Worm (Caenorhabditis elegans) whole organism, L1 larva: Measurements from ENCODE around the gene ceh-16.

Experiments
- C04F5.9 ChIP-seq: sonication (generic microtip); optimal IDR thresholded peaks from 2 replicates; lab custom pipeline; 2016; ENCODE audit warnings: missing genetic modification characterization, missing compliant biosample characterization
- C16A3.4 ChIP-seq: fragments of 150-350 bp; optimal IDR thresholded peaks from 2 replicates; lab custom pipeline; 2014; ENCODE audit warnings: missing biosample characterization, missing genetic modification characterization
- ceh-8 ChIP-seq: fragments of 200-800 bp; sonication (Bioruptor generic); optimal IDR thresholded peaks from 2 replicates; lab custom pipeline; 2018; ENCODE audit warnings: mild to moderate bottlenecking, missing genetic modification characterization, moderate library complexity, missing compliant biosample characterization
- ceh-90 ChIP-seq: sonication (generic microtip); optimal IDR thresholded peaks from 2 replicates; lab custom pipeline; 2016; ENCODE audit warnings: missing genetic modification characterization, missing compliant biosample characterization
- ces-1 ChIP-seq: fragments of 150-350 bp; optimal IDR thresholded peaks from 2 replicates; lab custom pipeline; 2014; ENCODE audit warnings: missing biosample characterization, missing genetic modification reagents, missing genetic modification characterization
- dpl-1 ChIP-seq, 3 experiments: fragments of 150-350 bp in 2 of 3; sonication (generic microtip) in 1 of 3; optimal IDR thresholded peaks; 2 replicates each; lab custom pipeline; 2014 to 2017; ENCODE audit warnings: missing biosample characterization in 3 of 3, missing genetic modification characterization in 3 of 3, missing genetic modification reagents in 3 of 3
- efl-1 ChIP-seq, 4 experiments: fragments of 150-350 bp; optimal IDR thresholded peaks in 3 of 4; peaks in 1 of 4; 1 replicate in 1 of 4; 2 replicates in 3 of 4; lab custom pipeline; 2014; ENCODE audit warnings: missing biosample characterization in 2 of 4, missing genetic modification characterization in 2 of 4, missing genetic modification reagents in 2 of 4
- egl-13 ChIP-seq: sonication (generic microtip); optimal IDR thresholded peaks from 2 replicates; lab custom pipeline; 2016; ENCODE audit warnings: missing genotype, missing genetic modification reagents, missing genetic modification characterization, missing compliant biosample characterization
- elt-2 ChIP-seq: sonication (generic microtip); optimal IDR thresholded peaks from 2 replicates; lab custom pipeline; 2016; ENCODE audit warnings: missing genetic modification characterization, mild to moderate bottlenecking, inconsistent platforms, missing compliant biosample characterization, missing genetic modification reagents
- elt-3 ChIP-seq, 6 experiments: fragments of 150-350 bp in 1 of 6; sonication (generic microtip); optimal IDR thresholded peaks; 2 replicates each; lab custom pipeline; 2017 to 2018; ENCODE audit warnings: missing biosample characterization in 6 of 6, missing genetic modification characterization in 6 of 6, inconsistent platforms in 1 of 6
- fkh-10 ChIP-seq: sonication (generic microtip); optimal IDR thresholded peaks from 2 replicates; lab custom pipeline; 2017; ENCODE audit warnings: missing biosample characterization, missing genetic modification reagents, missing genetic modification characterization
- fkh-8 ChIP-seq: sonication (generic microtip); optimal IDR thresholded peaks from 2 replicates; lab custom pipeline; 2016; ENCODE audit warnings: mild to moderate bottlenecking, missing genetic modification characterization, missing compliant biosample characterization
- fos-1 ChIP-seq: fragments of 150-350 bp; optimal IDR thresholded peaks from 2 replicates; lab custom pipeline; 2014; ENCODE audit warnings: missing biosample characterization, missing genetic modification characterization
- hlh-4 ChIP-seq: sonication (generic microtip); optimal IDR thresholded peaks from 2 replicates; lab custom pipeline; 2016; ENCODE audit warnings: mild to moderate bottlenecking, missing genetic modification characterization, missing compliant biosample characterization
- hpl-2 ChIP-seq: fragments of 150-350 bp; optimal IDR thresholded peaks from 2 replicates; lab custom pipeline; 2014; ENCODE audit warnings: missing biosample characterization, missing genetic modification reagents, missing genetic modification characterization
- irx-1 ChIP-seq: sonication (generic microtip); optimal IDR thresholded peaks from 2 replicates; lab custom pipeline; 2016; ENCODE audit warnings: missing genetic modification characterization, missing compliant biosample characterization
- isw-1 ChIP-seq: fragments of 200-800 bp; sonication (Bioruptor generic); IDR thresholded peaks from 2 replicates; pipeline ENCODE4 v1.3.6; 2022; ENCODE audit warnings: missing genetic modification characterization, missing compliant biosample characterization
- jun-1 ChIP-seq: fragments of 150-350 bp; optimal IDR thresholded peaks from 2 replicates; lab custom pipeline; 2014; ENCODE audit warnings: missing biosample characterization, missing genetic modification reagents, missing genetic modification characterization
- lin-13 ChIP-seq: fragments of 150-350 bp; optimal IDR thresholded peaks from 2 replicates; lab custom pipeline; 2014; ENCODE audit warnings: missing biosample characterization, missing genetic modification reagents, missing genetic modification characterization
- lin-14 ChIP-seq: fragments of 200-800 bp; sonication (Bioruptor generic); optimal IDR thresholded peaks from 2 replicates; lab custom pipeline; 2018; ENCODE audit warnings: mild to moderate bottlenecking, missing genetic modification characterization, moderate library complexity, missing compliant biosample characterization
- lin-35 ChIP-seq, 2 experiments: fragments of 150-350 bp; optimal IDR thresholded peaks; 2 replicates each; lab custom pipeline; 2014; ENCODE audit warnings: missing biosample characterization in 2 of 2, missing genetic modification characterization in 2 of 2, missing genetic modification reagents in 2 of 2
- lin-39 ChIP-seq: fragments of 150-350 bp; optimal IDR thresholded peaks from 2 replicates; lab custom pipeline; 2014; ENCODE audit warnings: missing biosample characterization, missing genetic modification reagents, missing genetic modification characterization
- lsy-2 ChIP-seq, 2 experiments: fragments of 150-350 bp; optimal IDR thresholded peaks; 2 replicates each; lab custom pipeline; 2014; ENCODE audit warnings: missing biosample characterization in 2 of 2, missing genetic modification characterization in 2 of 2
- mep-1 ChIP-seq: fragments of 150-350 bp; optimal IDR thresholded peaks from 2 replicates; lab custom pipeline; 2014; ENCODE audit warnings: missing biosample characterization, missing genetic modification characterization
- nhr-11 ChIP-seq: fragments of 150-350 bp; optimal IDR thresholded peaks from 2 replicates; lab custom pipeline; 2014; ENCODE audit warnings: missing biosample characterization, missing genetic modification characterization
- nhr-20 ChIP-seq: sonication (generic microtip); optimal IDR thresholded peaks from 2 replicates; lab custom pipeline; 2016; ENCODE audit warnings: mild to moderate bottlenecking, missing genetic modification characterization, missing compliant biosample characterization
- nhr-237 ChIP-seq: fragments of 150-350 bp; optimal IDR thresholded peaks from 2 replicates; lab custom pipeline; 2014; ENCODE audit warnings: missing biosample characterization, missing genetic modification characterization
- nhr-47 ChIP-seq: sonication (generic microtip); optimal IDR thresholded peaks from 2 replicates; lab custom pipeline; 2016; ENCODE audit warnings: mild to moderate bottlenecking, missing genetic modification characterization, moderate library complexity, missing compliant biosample characterization
- nhr-71 ChIP-seq: sonication (generic microtip); optimal IDR thresholded peaks from 2 replicates; lab custom pipeline; 2016; ENCODE audit warnings: mild to moderate bottlenecking, missing genetic modification characterization, moderate library complexity, missing compliant biosample characterization
- nhr-77 ChIP-seq: fragments of 150-350 bp; optimal IDR thresholded peaks from 2 replicates; lab custom pipeline; 2014; ENCODE audit warnings: missing biosample characterization, missing genetic modification characterization
- nhr-85 ChIP-seq: sonication (generic microtip); peaks from one replicate; lab custom pipeline; 2016; ENCODE audit warnings: missing genetic modification characterization, inconsistent platforms, missing compliant biosample characterization
- pax-3 ChIP-seq: fragments of 200-800 bp; sonication (Bioruptor generic); optimal IDR thresholded peaks from 2 replicates; lab custom pipeline; 2018; ENCODE audit warnings: mild to moderate bottlenecking, missing genetic modification characterization, moderate library complexity, missing compliant biosample characterization
- rnt-1 ChIP-seq: sonication (generic microtip); optimal IDR thresholded peaks from 2 replicates; lab custom pipeline; 2016; ENCODE audit warnings: mild to moderate bottlenecking, missing genetic modification characterization, moderate library complexity, missing compliant biosample characterization
- snpc-4 ChIP-seq: fragments of 150-350 bp; optimal IDR thresholded peaks from 2 replicates; lab custom pipeline; 2014; ENCODE audit warnings: missing biosample characterization, missing genetic modification characterization
- snu-23 ChIP-seq: sonication (generic microtip); optimal IDR thresholded peaks from 2 replicates; lab custom pipeline; 2016; ENCODE audit warnings: missing genetic modification characterization, missing compliant biosample characterization
- sox-4 ChIP-seq: sonication (generic microtip); optimal IDR thresholded peaks from 2 replicates; lab custom pipeline; 2016; ENCODE audit warnings: missing genetic modification characterization, missing compliant biosample characterization
- sup-37 ChIP-seq: fragments of 200-800 bp; sonication (Bioruptor generic); optimal IDR thresholded peaks from 2 replicates; lab custom pipeline; 2018; ENCODE audit warnings: mild to moderate bottlenecking, missing genetic modification characterization, missing compliant biosample characterization
- tbx-2 ChIP-seq: sonication (generic microtip); optimal IDR thresholded peaks from 2 replicates; lab custom pipeline; 2016; ENCODE audit warnings: missing genetic modification characterization, missing compliant biosample characterization
- tlp-1 ChIP-seq: fragments of 150-350 bp; optimal IDR thresholded peaks from 2 replicates; lab custom pipeline; 2014; ENCODE audit warnings: missing biosample characterization, missing genetic modification characterization
- unc-30 ChIP-seq: sonication (generic microtip); optimal IDR thresholded peaks from 2 replicates; lab custom pipeline; 2017; ENCODE audit warnings: missing biosample characterization, missing genetic modification characterization
- unc-86 ChIP-seq: sonication (generic microtip); optimal IDR thresholded peaks from 2 replicates; lab custom pipeline; 2016; ENCODE audit warnings: missing genetic modification characterization, missing compliant biosample characterization
- vab-15 ChIP-seq: sonication (generic microtip); optimal IDR thresholded peaks from 2 replicates; lab custom pipeline; 2017; ENCODE audit warnings: missing genotype, mild to moderate bottlenecking, missing genetic modification characterization, missing compliant biosample characterization
- xbp-1 ChIP-seq: sonication (generic microtip); optimal IDR thresholded peaks from 2 replicates; lab custom pipeline; 2016; ENCODE audit warnings: missing genetic modification characterization, missing compliant biosample characterization

Gene ceh-16

DNA sequence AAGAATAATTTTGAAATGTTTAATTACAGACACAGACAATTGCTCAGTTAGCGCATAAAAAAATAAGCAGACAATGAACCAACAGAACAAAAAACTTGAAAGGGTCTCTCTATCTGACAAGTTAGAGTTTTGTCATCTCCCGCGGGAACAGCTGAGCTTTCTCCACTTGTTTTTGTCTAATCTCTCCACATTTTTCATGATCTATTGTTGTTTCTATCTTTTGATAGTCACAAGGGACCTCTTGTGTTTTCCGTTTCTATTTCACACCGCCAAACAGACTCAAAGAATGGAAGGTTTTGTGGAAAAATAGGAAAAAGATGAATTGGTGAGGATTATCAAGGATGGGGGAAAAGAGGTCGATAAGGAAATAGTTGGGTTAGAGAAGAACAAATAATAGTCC, 14.3 kb downstream of the ceh-16 start:
- peak; percentile 73 for TF ChIP-seq lin-14 (GFP tag; lab: Kevin White, UChicago)
- peak in 1 of 2 experiments; percentile 46 for TF ChIP-seq lsy-2 (tag; optimal IDR thresholded peaks at IDR 0.05; lab: Kevin White, UChicago)
- no peak for TF ChIP-seq irx-1
- no peak for TF ChIP-seq ces-1 (GFP tag; lab: Kevin White, UChicago)
- peak; percentile 42 for TF ChIP-seq nhr-71 (tag; lab: Kevin White, UChicago)
- TF ChIP-seq rnt-1 (tag; lab: Kevin White, UChicago), result peak; percentile 61

DNA sequence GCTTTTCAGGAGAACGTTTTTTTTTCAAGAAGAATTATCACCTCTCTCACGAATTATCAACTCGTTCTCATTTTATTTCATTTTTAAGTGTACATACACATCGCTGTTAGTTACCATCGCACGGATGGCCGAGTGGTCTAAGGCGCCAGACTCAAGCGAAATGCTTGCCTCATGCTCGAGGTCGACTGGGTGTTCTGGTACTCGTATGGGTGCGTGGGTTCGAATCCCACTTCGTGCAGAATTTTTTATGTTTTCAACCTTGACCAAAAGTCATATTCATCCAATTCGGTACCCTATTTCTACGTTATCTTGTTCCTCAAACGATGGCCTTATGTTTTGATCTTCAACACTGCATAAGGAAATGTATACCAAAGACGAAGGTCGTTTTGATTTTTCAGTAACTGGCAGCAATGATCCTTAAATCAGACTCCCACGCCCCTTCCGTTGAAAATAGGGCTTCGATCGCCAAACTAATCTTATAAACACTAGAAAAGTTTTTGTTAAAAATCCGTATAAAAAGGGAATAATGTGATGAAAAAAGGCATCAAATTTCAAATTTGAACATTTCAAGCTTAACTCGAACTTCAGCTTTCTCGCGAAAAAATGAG, 16.8 kb downstream of the ceh-16 start, which contains the start of gene fip-1:
Gene fip-1, plus strand, starts transcription at position 558 of the 608 bp plus-strand sequence.
- TF ChIP-seq pax-3, result no peak
- no peak for TF ChIP-seq egl-13 (tag; lab: Kevin White, UChicago)
- TF ChIP-seq nhr-85 (tag; lab: Kevin White, UChicago), result no peak
- TF ChIP-seq lin-39 (tag; lab: Kevin White, UChicago), result no peak
- TF ChIP-seq lin-13, result no peak
- no peak for TF ChIP-seq efl-1 (optimal IDR thresholded peaks at IDR 0.05; lab: Kevin White, UChicago)
- peak in 1 of 2 experiments; percentile 87 for TF ChIP-seq efl-1 (GFP tag; optimal IDR thresholded peaks at IDR 0.05 in 1 of 2; lab: Kevin White, UChicago)
- TF ChIP-seq fos-1, result no peak
- no peak for TF ChIP-seq jun-1 (tag; lab: Kevin White, UChicago)
- no peak for TF ChIP-seq fkh-10
- TF ChIP-seq nhr-71 (tag; lab: Kevin White, UChicago), result peak; percentile 22
- TF ChIP-seq snu-23 (GFP tag; lab: Kevin White, UChicago), result peak; percentile 0
- TF ChIP-seq nhr-11, result no peak
- peak in 1 of 2 experiments; percentile 29 for TF ChIP-seq lin-35 (GFP tag; optimal IDR thresholded peaks at IDR 0.05; lab: Kevin White, UChicago)
- TF ChIP-seq C04F5.9, result no peak
- TF ChIP-seq fkh-8 (tag; lab: Kevin White, UChicago), result no peak

DNA sequence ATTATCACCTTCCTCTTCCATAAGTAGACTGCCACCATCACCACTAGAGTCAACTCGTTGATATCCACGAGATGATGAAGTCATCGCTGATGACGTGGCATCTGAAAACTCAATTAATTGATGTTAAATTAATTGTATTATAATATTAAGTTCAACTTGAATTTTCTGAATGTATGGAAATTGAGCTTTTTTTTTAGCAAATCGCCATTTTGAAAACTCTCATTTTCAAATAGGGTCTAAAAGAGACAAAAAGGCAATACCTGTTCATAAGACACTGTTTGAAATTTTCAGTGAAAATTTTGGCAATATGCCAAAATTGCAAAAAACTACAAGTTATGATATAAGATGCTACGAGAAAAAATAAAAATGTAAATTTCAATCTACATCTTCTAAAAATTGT, 21.1 kb downstream of the ceh-16 start, which contains the start of gene twk-7:
Gene twk-7, minus strand, starts transcription at position 101 of the 400 bp plus-strand sequence.
- TF ChIP-seq ceh-90 (tag; lab: Kevin White, UChicago), result no peak
- TF ChIP-seq mep-1 (tag; lab: Kevin White, UChicago), result no peak
- TF ChIP-seq tlp-1 (tag; lab: Kevin White, UChicago), result no peak
- no peak for TF ChIP-seq tbx-2 (tag; lab: Kevin White, UChicago)
- TF ChIP-seq C04F5.9, result no peak
- no peak for TF ChIP-seq isw-1 (GFP tag; lab: Robert Waterston, UW)
- TF ChIP-seq elt-2, result no peak
- no peak for TF ChIP-seq elt-3 (tag; optimal IDR thresholded peaks at IDR 0.05; lab: Kevin White, UChicago)
- no peak for TF ChIP-seq vab-15
- TF ChIP-seq lin-13, result no peak
- TF ChIP-seq ceh-8 (GFP tag; lab: Kevin White, UChicago), result no peak
- no peak for TF ChIP-seq jun-1 (tag; lab: Kevin White, UChicago)

DNA sequence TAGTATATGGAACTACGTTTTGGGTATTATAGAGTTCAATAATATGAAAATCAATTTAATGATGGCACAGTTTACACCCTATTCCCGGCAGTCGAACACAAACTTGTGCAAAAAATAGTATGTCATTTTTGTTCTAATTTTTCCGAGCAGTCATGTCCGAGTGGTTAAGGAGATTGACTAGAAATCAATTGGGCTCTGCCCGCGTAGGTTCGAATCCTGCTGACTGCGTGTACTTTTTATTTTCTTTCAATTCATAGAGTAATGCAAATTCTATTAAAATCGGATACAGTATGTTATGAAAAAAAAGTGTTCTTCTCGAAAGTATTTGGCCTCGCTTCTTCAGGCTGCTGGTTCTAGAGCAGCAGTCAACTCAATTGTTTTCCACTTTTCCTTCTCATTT, 23.5 kb downstream of the ceh-16 start:
- TF ChIP-seq dpl-1 (GFP tag; optimal IDR thresholded peaks at IDR 0.05; lab: Kevin White, UChicago) (no peak), efl-1 (optimal IDR thresholded peaks at IDR 0.05; lab: Kevin White, UChicago) (no peak), efl-1 (GFP tag; optimal IDR thresholded peaks at IDR 0.05 in 1 of 2; lab: Kevin White, UChicago) (peak in 1 of 2 experiments; percentile 46)

DNA sequence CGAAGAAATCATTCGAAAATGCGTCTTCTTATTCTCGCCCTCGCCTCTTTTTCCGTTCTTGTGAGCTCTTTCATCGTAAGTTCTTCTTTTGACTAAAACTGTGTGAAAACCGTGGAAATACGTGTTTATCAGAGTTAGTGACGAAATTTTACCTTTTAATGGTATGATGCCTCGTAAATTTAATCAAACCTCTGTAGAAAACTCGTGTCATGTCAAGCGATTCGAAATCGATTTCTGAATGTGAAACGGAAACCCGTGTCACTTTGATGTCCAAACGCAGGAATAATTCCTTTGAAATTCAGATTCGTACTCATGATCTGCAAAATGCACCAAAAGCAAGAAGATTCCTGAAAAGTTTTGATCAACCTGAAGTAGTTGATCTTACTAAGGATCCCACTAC, 26.1 kb downstream of the ceh-16 start, which contains the start of gene F22B7.3:
Gene F22B7.3, plus strand, starts transcription at position 301 of the 400 bp plus-strand sequence.
- TF ChIP-seq ces-1 (GFP tag; lab: Kevin White, UChicago) (no peak), hlh-4 (no peak), unc-30 (no peak), nhr-77 (tag; lab: Kevin White, UChicago) (no peak), isw-1 (GFP tag; lab: Robert Waterston, UW) (no peak), jun-1 (tag; lab: Kevin White, UChicago) (no peak), lsy-2 (tag; optimal IDR thresholded peaks at IDR 0.05; lab: Kevin White, UChicago) (no peak), sox-4 (no peak), snpc-4 (tag; lab: Kevin White, UChicago) (no peak), nhr-47 (tag; lab: Kevin White, UChicago) (no peak), nhr-20 (tag; lab: Kevin White, UChicago) (no peak), sup-37 (no peak), pax-3 (no peak), nhr-237 (tag; lab: Kevin White, UChicago) (no peak), C16A3.4 (no peak), hpl-2 (GFP tag; lab: Kevin White, UChicago) (no peak), lin-14 (GFP tag; lab: Kevin White, UChicago) (no peak), unc-86 (tag; lab: Kevin White, UChicago) (no peak), xbp-1 (no peak)
